Worm (Caenorhabditis elegans): ENCODE data around the gene let-413.

ce11 chrV:7964429-7964828, 13.1 kb downstream of the let-413 start:
- TF ChIP-seq W03F9.2 (tag; optimal IDR thresholded peaks at IDR 0.05) (no peak), him-1 (tag; optimal IDR thresholded peaks at IDR 0.05) (no peak)

Measured in whole organism, L4/young adult.